Worm (Caenorhabditis elegans) whole organism, L4 larva: ENCODE measurements around the gene srj-9.
A peak's percentile ranks its signal among the peaks of the same experiment; 100 is the strongest.

Experiments
- T20F7.1 ChIP-seq: fragments of 200-800 bp; sonication (Bioruptor generic); optimal IDR thresholded peaks from 2 replicates; lab custom pipeline; 2018; ENCODE audit warnings: mild to moderate bottlenecking, missing genetic modification characterization, missing compliant biosample characterization
- Y48G9A.11 ChIP-seq: fragments of 200-800 bp; sonication (Bioruptor generic); IDR thresholded peaks from 2 replicates; pipeline ENCODE4 v1.3.6; 2022; ENCODE audit warnings: missing genetic modification reagents, missing genetic modification characterization, missing compliant biosample characterization
- Y5F2A.4 ChIP-seq: fragments of 200-800 bp; sonication (Bioruptor generic); optimal IDR thresholded peaks from 2 replicates; lab custom pipeline; 2018; ENCODE audit warnings: mild to moderate bottlenecking, missing genetic modification characterization, missing compliant biosample characterization
- ZK337.2 ChIP-seq: fragments of 200-800 bp; sonication (Bioruptor generic); IDR thresholded peaks from 2 replicates; pipeline ENCODE4 v1.3.6; 2022; ENCODE audit warnings: missing genetic modification reagents, missing genetic modification characterization, missing compliant biosample characterization
- aha-1 ChIP-seq: fragments of 150-350 bp; peaks from one replicate; lab custom pipeline; 2014; ENCODE audit warnings: missing biosample characterization, missing genetic modification characterization
- ceh-32 ChIP-seq: sonication (generic microtip); optimal IDR thresholded peaks from 2 replicates; lab custom pipeline; 2016; ENCODE audit warnings: mild to moderate bottlenecking, missing genetic modification characterization, missing compliant biosample characterization; ENCODE audit not compliant: poor library complexity
- ceh-82 ChIP-seq: sonication (generic microtip); optimal IDR thresholded peaks from 2 replicates; lab custom pipeline; 2017; ENCODE audit warnings: missing biosample characterization, missing genetic modification characterization
- ces-1 ChIP-seq: fragments of 150-350 bp; sonication (generic microtip); optimal IDR thresholded peaks from 4 replicates; lab custom pipeline; 2014; ENCODE audit warnings: missing biosample characterization, missing genetic modification reagents, missing genetic modification characterization
- ctbp-1 ChIP-seq: fragments of 200-800 bp; sonication (Bioruptor generic); IDR thresholded peaks from 2 replicates; pipeline ENCODE4 v1.3.6; 2022; ENCODE audit warnings: missing genetic modification reagents, missing genetic modification characterization, missing compliant biosample characterization
- daf-16 ChIP-seq, 3 experiments: sonication (generic microtip); optimal IDR thresholded peaks; 2 replicates each; lab custom pipeline; 2016 to 2017; ENCODE audit warnings: missing genetic modification characterization in 3 of 3, missing genetic modification reagents in 3 of 3, mild to moderate bottlenecking in 2 of 3, missing compliant biosample characterization in 2 of 3, missing biosample characterization in 1 of 3, moderate library complexity in 1 of 3
- dmd-6 ChIP-seq: fragments of 200-800 bp; sonication (Bioruptor generic); IDR thresholded peaks from 2 replicates; pipeline ENCODE4 v1.3.6; 2022; ENCODE audit warnings: missing genetic modification reagents, missing genetic modification characterization, missing compliant biosample characterization
- dmd-9 ChIP-seq: fragments of 200-800 bp; sonication (Bioruptor generic); IDR thresholded peaks from 2 replicates; pipeline ENCODE4 v1.3.6; 2022; ENCODE audit warnings: missing genetic modification reagents, missing genetic modification characterization, missing compliant biosample characterization
- dpl-1 ChIP-seq: fragments of 150-350 bp; optimal IDR thresholded peaks from 2 replicates; lab custom pipeline; 2014; ENCODE audit warnings: missing biosample characterization, missing genetic modification reagents, missing genetic modification characterization
- duxl-1 ChIP-seq: sonication (generic microtip); optimal IDR thresholded peaks from 2 replicates; lab custom pipeline; 2016; ENCODE audit warnings: mild to moderate bottlenecking, missing genetic modification characterization, moderate library complexity, missing compliant biosample characterization; ENCODE audit not compliant: poor library complexity
- egl-43 ChIP-seq: fragments of 200-800 bp; sonication (Bioruptor generic); IDR thresholded peaks from 2 replicates; pipeline ENCODE4 v1.3.6; 2022; ENCODE audit warnings: missing genetic modification reagents, missing genetic modification characterization, missing compliant biosample characterization
- fkh-10 ChIP-seq: fragments of 150-350 bp; optimal IDR thresholded peaks from 2 replicates; lab custom pipeline; 2014; ENCODE audit warnings: missing biosample characterization, missing genetic modification reagents, missing genetic modification characterization
- hif-1 ChIP-seq, 2 experiments: sonication (generic microtip); optimal IDR thresholded peaks; 2 replicates each; lab custom pipeline; 2016 to 2017; ENCODE audit warnings: missing compliant biosample characterization in 2 of 2, missing genetic modification characterization in 2 of 2, missing genetic modification reagents in 2 of 2, missing genotype in 2 of 2, mild to moderate bottlenecking in 1 of 2
- hlh-11 ChIP-seq: fragments of 200-800 bp; sonication (Bioruptor generic); optimal IDR thresholded peaks from 2 replicates; lab custom pipeline; 2018; ENCODE audit warnings: mild to moderate bottlenecking, missing genetic modification characterization, missing compliant biosample characterization
- hlh-30 ChIP-seq: sonication (generic microtip); optimal IDR thresholded peaks from 2 replicates; lab custom pipeline; 2017; ENCODE audit warnings: antibody characterized with exemption, mild to moderate bottlenecking, missing genetic modification characterization, missing compliant biosample characterization; ENCODE audit not compliant: insufficient read depth
- hmg-1.1 ChIP-seq: fragments of 200-800 bp; sonication (Bioruptor generic); IDR thresholded peaks from 2 replicates; pipeline ENCODE4 v1.3.6; 2022; ENCODE audit warnings: missing genetic modification reagents, missing genetic modification characterization, missing compliant biosample characterization
- lin-1 ChIP-seq: fragments of 200-800 bp; sonication (Bioruptor generic); IDR thresholded peaks from 2 replicates; pipeline ENCODE4 v1.3.6; 2022; ENCODE audit warnings: missing genetic modification reagents, missing genetic modification characterization, missing compliant biosample characterization
- lir-3 ChIP-seq: sonication (generic microtip); optimal IDR thresholded peaks from 2 replicates; lab custom pipeline; 2016; ENCODE audit warnings: mild to moderate bottlenecking, missing genetic modification characterization, missing compliant biosample characterization
- lsy-2 ChIP-seq, 2 experiments: fragments of 150-350 bp in 1 of 2; sonication (generic microtip) in 1 of 2; optimal IDR thresholded peaks; 2 replicates each; lab custom pipeline; 2014 to 2017; ENCODE audit warnings: missing biosample characterization in 2 of 2, missing genetic modification characterization in 2 of 2
- mdl-1 ChIP-seq, 2 experiments: fragments of 150-350 bp in 1 of 2; sonication (generic microtip) in 1 of 2; optimal IDR thresholded peaks; 2 replicates each; lab custom pipeline; 2014 to 2017; ENCODE audit warnings: missing biosample characterization in 2 of 2, missing genetic modification characterization in 2 of 2
- mep-1 ChIP-seq: fragments of 150-350 bp; sonication (generic microtip); optimal IDR thresholded peaks from 3 replicates; lab custom pipeline; 2014; ENCODE audit warnings: missing biosample characterization, missing genetic modification characterization
- mes-2 ChIP-seq: sonication (generic microtip); optimal IDR thresholded peaks from 2 replicates; lab custom pipeline; 2016; ENCODE audit warnings: missing genotype, mild to moderate bottlenecking, missing genetic modification characterization, missing compliant biosample characterization; ENCODE audit not compliant: poor library complexity, severe bottlenecking
- mxl-3 ChIP-seq: fragments of 200-800 bp; sonication (Bioruptor generic); optimal IDR thresholded peaks from 2 replicates; lab custom pipeline; 2018; ENCODE audit warnings: mild to moderate bottlenecking, missing genetic modification characterization, missing compliant biosample characterization
- nhr-25 ChIP-seq: sonication (generic microtip); optimal IDR thresholded peaks from 2 replicates; lab custom pipeline; 2017; ENCODE audit warnings: missing genetic modification characterization, mild to moderate bottlenecking, missing compliant biosample characterization, antibody characterized with exemption, moderate library complexity, borderline replicate concordance; ENCODE audit not compliant: insufficient read depth
- nhr-28 ChIP-seq: fragments of 150-350 bp; optimal IDR thresholded peaks from 2 replicates; lab custom pipeline; 2014; ENCODE audit warnings: missing biosample characterization, missing genetic modification characterization
- nhr-48 ChIP-seq: sonication (generic microtip); optimal IDR thresholded peaks from 2 replicates; lab custom pipeline; 2016; ENCODE audit warnings: mild to moderate bottlenecking, missing genetic modification characterization, missing compliant biosample characterization
- nhr-6 ChIP-seq: fragments of 150-350 bp; optimal IDR thresholded peaks from 2 replicates; lab custom pipeline; 2014; ENCODE audit warnings: missing biosample characterization, missing genetic modification characterization
- nhr-77 ChIP-seq: fragments of 150-350 bp; optimal IDR thresholded peaks from 2 replicates; lab custom pipeline; 2014; ENCODE audit warnings: missing biosample characterization, missing genetic modification characterization
- pha-4 ChIP-seq, 2 experiments: fragments of 150-350 bp in 1 of 2; fragments of 200-800 bp in 1 of 2; sonication (Bioruptor generic) in 1 of 2; IDR thresholded peaks in 1 of 2; optimal IDR thresholded peaks in 1 of 2; 2 replicates each; pipeline versions ENCODE4 v1.3.6 to Lab custom; 2014 to 2022; ENCODE audit warnings: missing genetic modification characterization in 2 of 2, missing genetic modification reagents in 2 of 2, missing biosample characterization in 1 of 2, missing compliant biosample characterization in 1 of 2
- php-3 ChIP-seq: fragments of 200-800 bp; sonication (Bioruptor generic); IDR thresholded peaks from 2 replicates; pipeline ENCODE4 v1.3.6; 2022; ENCODE audit warnings: missing genetic modification reagents, missing genetic modification characterization, missing compliant biosample characterization
- pqm-1 ChIP-seq: sonication (generic microtip); optimal IDR thresholded peaks from 2 replicates; lab custom pipeline; 2017; ENCODE audit warnings: missing biosample characterization, missing genetic modification characterization
- spr-3 ChIP-seq: fragments of 200-800 bp; sonication (Bioruptor generic); optimal IDR thresholded peaks from 2 replicates; lab custom pipeline; 2018; ENCODE audit warnings: mild to moderate bottlenecking, missing genetic modification characterization, missing compliant biosample characterization
- tra-1 ChIP-seq: fragments of 200-800 bp; sonication (Bioruptor generic); IDR thresholded peaks from 2 replicates; pipeline ENCODE4 v1.3.6; 2022; ENCODE audit warnings: missing genetic modification reagents, missing genetic modification characterization, missing compliant biosample characterization
- unc-62 ChIP-seq, 3 experiments: fragments of 150-350 bp in 1 of 3; sonication (generic microtip); optimal IDR thresholded peaks in 2 of 3; peaks in 1 of 3; 1 replicate in 1 of 3; 2 replicates in 2 of 3; lab custom pipeline; 2014 to 2017; ENCODE audit warnings: missing biosample characterization in 3 of 3, missing genetic modification characterization in 3 of 3, missing genetic modification reagents in 3 of 3, missing genotype in 1 of 3
- vab-7 ChIP-seq: fragments of 200-800 bp; sonication (Bioruptor generic); IDR thresholded peaks from 2 replicates; pipeline ENCODE4 v1.3.6; 2022; ENCODE audit warnings: missing genetic modification reagents, missing genetic modification characterization, missing compliant biosample characterization
- zag-1 ChIP-seq: fragments of 150-350 bp; optimal IDR thresholded peaks from 2 replicates; lab custom pipeline; 2014; ENCODE audit warnings: missing biosample characterization, missing genetic modification characterization
- zfp-3 ChIP-seq: fragments of 200-800 bp; sonication (Bioruptor generic); conservative IDR thresholded peaks from 2 replicates; pipeline ENCODE4 v1.3.6; 2022; ENCODE audit warnings: missing genetic modification reagents, missing genetic modification characterization, missing compliant biosample characterization
- zip-2 ChIP-seq: fragments of 150-350 bp; optimal IDR thresholded peaks from 2 replicates; lab custom pipeline; 2014; ENCODE audit warnings: missing biosample characterization, missing genetic modification characterization

Gene srj-9

ce11 chrV:3431535-3431990 lies at the start of gene srj-9, which contains the start of gene T20D4.19:
TSS of gene srj-9 (plus strand) at chrV:3431940.
TSS of gene T20D4.19 (minus strand) at chrV:3431635.
- no peak for TF ChIP-seq Y5F2A.4 (GFP tag; lab: Kevin White, UChicago)
- TF ChIP-seq unc-62 (GFP tag; optimal IDR thresholded peaks at IDR 0.05 in 1 of 2; lab: Kevin White, UChicago), result peak in 1 of 2 experiments; percentile 51
- TF ChIP-seq unc-62 (tag; optimal IDR thresholded peaks at IDR 0.05; lab: Kevin White, UChicago), result no peak

ce11 chrV:3388299-3388698 lies 43.4 kb upstream of the srj-9 start:
- TF ChIP-seq mxl-3 (GFP tag; lab: Kevin White, UChicago) (peak; percentile 59), nhr-6 (tag; lab: Kevin White, UChicago) (no peak), ceh-32 (no peak), nhr-48 (tag; lab: Kevin White, UChicago) (peak; percentile 82), daf-16 (GFP tag; optimal IDR thresholded peaks at IDR 0.05; lab: Kevin White, UChicago) (peak in 1 of 2 experiments; percentile 36), daf-16 (tag; optimal IDR thresholded peaks at IDR 0.05; lab: Kevin White, UChicago) (peak; percentile 63), ctbp-1 (GFP tag; lab: Robert Waterston, UW) (no peak), dmd-9 (GFP tag; lab: Robert Waterston, UW) (no peak), mes-2 (tag; lab: Kevin White, UChicago) (peak; percentile 40), lin-1 (GFP tag; lab: Robert Waterston, UW) (peak; percentile 25; the same call in 1 of the 2 replicates), duxl-1 (tag; lab: Kevin White, UChicago) (peak; percentile 21), hmg-1.1 (GFP tag; lab: Robert Waterston, UW) (peak; percentile 42; the same call in 1 of the 2 replicates), pqm-1 (tag; lab: Kevin White, UChicago) (peak; percentile 1), zag-1 (tag; lab: Kevin White, UChicago) (no peak), spr-3 (GFP tag; lab: Kevin White, UChicago) (no peak), dmd-6 (GFP tag; lab: Robert Waterston, UW) (peak; percentile 81), nhr-77 (tag; lab: Kevin White, UChicago) (peak; percentile 54), tra-1 (GFP tag; lab: Robert Waterston, UW) (no peak), pha-4 (GFP tag; IDR thresholded peaks at IDR 0.05; lab: Robert Waterston, UW) (no peak), pha-4 (tag; optimal IDR thresholded peaks at IDR 0.05; lab: Kevin White, UChicago) (peak; percentile 40), php-3 (GFP tag; lab: Robert Waterston, UW) (0 out of 2 replicates have a peak, but pooled peaks have one; percentile 42), hlh-11 (tag; lab: Kevin White, UChicago) (peak; percentile 82), nhr-28 (tag; lab: Kevin White, UChicago) (peak; percentile 90), hif-1 (tag; optimal IDR thresholded peaks at IDR 0.05; lab: Kevin White, UChicago) (no peak), ceh-82 (tag; lab: Kevin White, UChicago) (no peak), mdl-1 (tag; optimal IDR thresholded peaks at IDR 0.05; lab: Kevin White, UChicago) (peak; percentile 62 to 73), hlh-30 (peak; percentile 57), ZK337.2 (GFP tag; lab: Robert Waterston, UW) (no peak)

- TF ChIP-seq php-3 (GFP tag; lab: Robert Waterston, UW) (no peak), Y48G9A.11 (GFP tag; lab: Robert Waterston, UW) (no peak), nhr-48 (tag; lab: Kevin White, UChicago) (peak; percentile 96), duxl-1 (tag; lab: Kevin White, UChicago) (peak; percentile 78), lsy-2 (tag; optimal IDR thresholded peaks at IDR 0.05; lab: Kevin White, UChicago) (peak; percentile 75 to 87), nhr-77 (tag; lab: Kevin White, UChicago) (peak; percentile 53), nhr-28 (tag; lab: Kevin White, UChicago) (peak; percentile 94), dpl-1 (GFP tag; lab: Kevin White, UChicago) (peak; percentile 69), lir-3 (no peak), zfp-3 (GFP tag; lab: Robert Waterston, UW) (no peak), vab-7 (GFP tag; lab: Robert Waterston, UW) (no peak), mxl-3 (GFP tag; lab: Kevin White, UChicago) (peak; percentile 87), mep-1 (tag; lab: Kevin White, UChicago) (peak; percentile 85), egl-43 (GFP tag; lab: Robert Waterston, UW) (no peak), aha-1 (tag; lab: Kevin White, UChicago) (peak; percentile 95), nhr-25 (tag; lab: Kevin White, UChicago) (peak; percentile 91), Y5F2A.4 (GFP tag; lab: Kevin White, UChicago) (no peak), unc-62 (GFP tag; optimal IDR thresholded peaks at IDR 0.05 in 1 of 2; lab: Kevin White, UChicago) (peak in 1 of 2 experiments; percentile 67), unc-62 (tag; optimal IDR thresholded peaks at IDR 0.05; lab: Kevin White, UChicago) (no peak), T20F7.1 (no peak), ces-1 (no peak), fkh-10 (GFP tag; lab: Kevin White, UChicago) (peak; percentile 12), hif-1 (tag; optimal IDR thresholded peaks at IDR 0.05; lab: Kevin White, UChicago) (peak in 1 of 2 experiments; percentile 49), zip-2 (no peak)
These were observed 40.7 kb upstream of the srj-9 start for ce11 chrV:3391005-3391404.
